Fruit fly (Drosophila melanogaster): ENCODE data around the gene Nup43.

Nup43 gene

DNA sequence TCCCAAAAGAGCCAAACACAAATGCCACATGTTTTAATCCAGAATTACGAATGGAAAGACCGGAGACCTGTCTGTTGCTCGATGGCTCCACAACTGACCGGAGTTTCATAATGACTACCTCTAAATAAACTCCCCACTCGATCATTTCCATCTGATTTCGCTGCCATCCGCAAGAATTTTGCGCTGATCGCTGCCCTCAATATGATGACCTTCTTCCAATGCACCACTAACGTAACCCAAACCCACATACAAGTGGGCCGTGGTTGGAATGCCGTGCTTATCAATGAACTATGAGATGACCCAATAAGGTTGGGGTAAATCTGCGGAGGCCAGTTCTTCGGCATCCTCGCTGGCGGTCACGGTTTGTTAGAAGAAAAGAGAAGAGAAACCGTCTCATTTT lies 18.5 kb downstream of the Nup43 start, which contains the start of gene CG14309:
TSS of gene CG14309 (minus strand) at position 101 of the 400 bp plus-strand sequence.
- TF ChIP-seq tj (GFP tag; optimal IDR thresholded peaks at IDR 0.05) (peak; percentile 45), CG5204 (GFP tag; optimal IDR thresholded peaks at IDR 0.05) (no peak)

DNA sequence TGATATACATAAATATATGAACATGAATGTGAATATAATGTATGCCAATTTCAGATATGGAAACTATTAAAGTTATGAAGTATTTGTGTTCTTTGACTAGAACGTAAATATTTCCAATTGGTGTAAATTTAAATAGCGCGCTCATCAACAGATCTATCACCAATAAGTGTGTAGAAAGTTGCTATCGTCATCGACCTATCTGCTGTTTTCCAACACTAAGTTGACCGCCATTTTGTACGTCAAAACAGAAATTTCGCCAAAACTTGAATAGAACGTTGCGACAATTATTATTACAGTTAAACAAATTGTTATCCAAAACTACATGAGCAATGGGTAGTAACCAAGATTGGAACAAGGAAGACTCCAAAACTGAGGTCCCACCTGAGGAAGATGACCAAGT lies 19.2 kb downstream of the Nup43 start, which contains the start of gene cona:
TSS of gene cona (plus strand) at position 236 of the 400 bp plus-strand sequence.
- TF ChIP-seq bab1 (GFP tag; optimal IDR thresholded peaks at IDR 0.05) (peak; percentile 14), CG12768 (GFP tag; optimal IDR thresholded peaks at IDR 0.05) (no peak)

DNA sequence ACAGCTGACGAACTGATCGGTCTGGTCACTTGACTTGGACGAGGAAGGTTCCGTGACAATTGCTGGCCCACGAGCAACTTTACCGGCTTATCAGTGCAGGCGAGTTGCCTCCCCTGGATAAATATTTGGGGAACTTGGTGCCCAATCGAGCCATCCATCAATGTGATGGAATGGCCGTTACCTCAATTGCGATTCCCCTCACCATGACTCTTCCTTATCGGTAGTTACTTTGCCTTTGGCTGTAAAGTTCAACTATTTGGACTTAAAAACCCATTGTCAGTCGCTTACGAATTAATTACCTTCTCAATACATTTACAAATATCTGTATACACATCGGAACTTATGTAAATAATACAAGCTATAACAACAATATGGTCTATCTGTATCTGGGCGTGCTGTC lies 23.4 kb downstream of the Nup43 start, which contains the start of gene Vha100-4:
TSS of gene Vha100-4 (minus strand) at position 16 of the 400 bp plus-strand sequence.
- TF ChIP-seq pad (GFP tag; optimal IDR thresholded peaks at IDR 0.05) (no peak), Mnt (GFP tag; optimal IDR thresholded peaks at IDR 0.05) (peak; percentile 15)

DNA sequence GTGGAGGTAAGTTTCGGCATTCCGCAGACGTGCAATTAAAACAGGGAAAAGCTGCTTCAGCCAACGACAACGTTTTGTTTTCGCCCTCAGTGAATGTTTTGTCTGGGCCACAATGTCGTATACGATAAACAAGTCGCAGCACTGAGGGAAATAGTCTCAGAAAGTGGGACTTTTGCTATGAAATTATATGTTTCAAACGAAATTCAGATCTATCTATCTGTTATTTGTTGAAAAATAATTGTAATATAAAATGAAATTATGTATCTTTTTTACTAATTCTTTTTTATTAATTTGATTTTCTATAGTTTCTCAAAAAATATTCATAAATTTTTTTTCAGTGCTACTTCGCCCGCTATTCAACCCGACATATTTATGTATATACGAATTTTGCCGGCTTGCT lies 27.0 kb downstream of the Nup43 start:
- no peak for TF ChIP-seq CG5204 (GFP tag; optimal IDR thresholded peaks at IDR 0.05)
- TF ChIP-seq cic (GFP tag; optimal IDR thresholded peaks at IDR 0.05): peak; percentile 1
- peak; percentile 32 for TF ChIP-seq bab1 (GFP tag; optimal IDR thresholded peaks at IDR 0.05)
- no peak for TF ChIP-seq Crg-1 (GFP tag; optimal IDR thresholded peaks at IDR 0.05)
- no peak for TF ChIP-seq CG1620 (GFP tag; optimal IDR thresholded peaks at IDR 0.05)
- no peak for TF ChIP-seq CG12768 (GFP tag; optimal IDR thresholded peaks at IDR 0.05)
- peak; percentile 32 for TF ChIP-seq tj (GFP tag; optimal IDR thresholded peaks at IDR 0.05)
- no peak for TF ChIP-seq Clk (GFP tag; optimal IDR thresholded peaks at IDR 0.05)
- no peak for TF ChIP-seq CG7045 (GFP tag; optimal IDR thresholded peaks at IDR 0.05)
- TF ChIP-seq toe (GFP tag; optimal IDR thresholded peaks at IDR 0.05): peak; percentile 33
- TF ChIP-seq kay (GFP tag; ENCODE audit: borderline replicate concordance): no peak
- peak; percentile 76 for TF ChIP-seq CG11617 (GFP tag; optimal IDR thresholded peaks at IDR 0.05)
- TF ChIP-seq CG33017 (tag; optimal IDR thresholded peaks at IDR 0.05): peak; percentile 37
- no peak for TF ChIP-seq cnc (optimal IDR thresholded peaks at IDR 0.05)
- TF ChIP-seq CG7101 (tag; optimal IDR thresholded peaks at IDR 0.05): peak; percentile 71
- peak; percentile 3 for TF ChIP-seq CG14711 (tag; optimal IDR thresholded peaks at IDR 0.05)
- TF ChIP-seq ovo (GFP tag; optimal IDR thresholded peaks at IDR 0.05): no peak
- TF ChIP-seq pad (GFP tag; optimal IDR thresholded peaks at IDR 0.05): no peak
- no peak for TF ChIP-seq Hr96 (GFP tag; optimal IDR thresholded peaks at IDR 0.05)
- peak; percentile 14 for TF ChIP-seq Mnt (GFP tag; optimal IDR thresholded peaks at IDR 0.05)

DNA sequence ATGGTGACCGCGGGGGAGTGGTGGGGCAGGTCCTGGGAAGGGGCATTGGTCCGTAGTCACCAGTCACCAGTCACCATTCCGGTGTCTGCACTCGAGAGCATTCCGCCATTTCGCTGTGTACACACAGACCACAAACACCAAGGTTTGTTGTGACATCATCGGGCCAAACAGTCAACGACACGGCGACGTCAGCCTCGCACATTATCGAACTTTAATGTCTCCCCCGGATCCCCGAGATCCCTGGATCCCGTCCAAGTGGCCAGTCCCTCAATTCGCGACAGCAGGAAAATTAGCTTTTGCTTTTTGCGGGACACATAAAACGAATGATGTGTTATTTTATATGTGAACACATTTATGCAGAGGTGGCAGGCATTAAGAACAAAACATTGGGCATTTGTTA lies 28.4 kb downstream of the Nup43 start:
- TF ChIP-seq Hr96 (GFP tag; optimal IDR thresholded peaks at IDR 0.05): no peak
- no peak for TF ChIP-seq CG12768 (GFP tag; optimal IDR thresholded peaks at IDR 0.05)
- no peak for TF ChIP-seq CG7045 (GFP tag; optimal IDR thresholded peaks at IDR 0.05)

DNA sequence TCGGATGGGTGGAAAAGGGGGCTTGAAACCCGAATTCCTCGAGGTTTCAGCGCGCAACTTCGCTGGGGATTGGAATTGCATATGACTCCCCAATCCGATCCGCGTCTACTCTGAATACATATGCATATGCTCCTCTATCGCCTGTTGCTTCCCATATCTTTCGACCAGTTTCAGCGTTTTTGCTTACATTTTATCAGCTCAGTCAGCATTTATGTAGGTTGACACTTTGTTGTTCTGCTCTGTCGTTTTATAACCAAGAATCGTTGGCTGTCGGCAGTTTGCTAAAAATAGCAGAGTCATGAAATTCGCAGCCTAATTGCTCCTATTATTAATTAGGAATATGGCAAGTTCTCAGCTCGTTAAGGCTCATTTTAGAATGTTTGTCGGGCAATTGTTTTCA lies 29.3 kb downstream of the Nup43 start:
- TF ChIP-seq tj (GFP tag; optimal IDR thresholded peaks at IDR 0.05) (peak; percentile 100), CG7101 (tag; optimal IDR thresholded peaks at IDR 0.05) (no peak), toe (GFP tag; optimal IDR thresholded peaks at IDR 0.05) (no peak), CG14711 (tag; optimal IDR thresholded peaks at IDR 0.05) (no peak), Hr96 (GFP tag; optimal IDR thresholded peaks at IDR 0.05) (no peak)

DNA sequence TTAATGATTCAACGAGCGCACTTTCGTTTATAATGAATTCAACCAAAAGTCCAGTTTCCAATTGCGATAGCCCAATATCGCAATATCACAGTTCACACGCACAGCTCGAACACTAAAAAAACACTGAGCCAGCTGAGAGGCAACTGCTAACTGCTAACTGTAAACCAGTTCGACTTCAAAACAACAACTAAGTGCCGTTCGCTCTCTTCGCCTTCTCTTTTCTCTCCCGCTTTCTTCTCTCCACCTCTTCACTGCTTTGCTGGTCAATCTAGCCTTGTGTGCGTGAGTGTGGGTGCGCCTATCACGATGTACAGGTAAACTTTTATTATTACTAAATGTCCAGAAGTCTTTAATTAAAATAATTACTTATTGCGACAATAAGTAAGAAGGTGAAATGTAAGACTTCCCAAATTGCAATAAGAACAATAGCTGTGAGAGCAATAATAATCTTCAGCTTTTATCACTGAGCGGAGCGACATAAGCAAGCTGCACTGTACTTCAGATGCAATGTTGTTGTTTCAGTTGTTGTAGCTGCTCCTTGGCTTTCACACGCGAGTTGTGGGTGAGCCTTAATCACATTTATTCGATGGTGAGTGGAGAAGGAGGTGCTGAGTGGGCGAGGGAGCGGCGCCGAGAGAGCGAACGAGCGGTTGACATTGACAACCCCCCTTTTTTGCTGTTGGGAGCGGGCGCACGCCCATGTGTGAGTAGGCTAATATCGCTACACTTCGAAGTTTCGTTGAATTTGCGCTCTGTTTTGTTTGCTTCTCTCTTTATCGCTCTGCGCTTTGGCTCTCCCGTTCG lies 30.6 kb downstream of the Nup43 start, which contains the start of gene Vti1b:
TSS of gene Vti1b (plus strand) at position 195 of the 804 bp plus-strand sequence.
- TF ChIP-seq Mnt (GFP tag; optimal IDR thresholded peaks at IDR 0.05): peak; percentile 82
- TF ChIP-seq kay (GFP tag; ENCODE audit: borderline replicate concordance): peak; percentile 83
- peak; percentile 90 for TF ChIP-seq CG14711 (tag; optimal IDR thresholded peaks at IDR 0.05)
- peak; percentile 94 for TF ChIP-seq CG7101 (tag; optimal IDR thresholded peaks at IDR 0.05)
- peak; percentile 70 for TF ChIP-seq Hr96 (GFP tag; optimal IDR thresholded peaks at IDR 0.05)
- peak; percentile 89 for TF ChIP-seq toe (GFP tag; optimal IDR thresholded peaks at IDR 0.05)
- no peak for TF ChIP-seq cnc (optimal IDR thresholded peaks at IDR 0.05)
- TF ChIP-seq CG11617 (GFP tag; optimal IDR thresholded peaks at IDR 0.05): peak; percentile 93
- peak; percentile 94 for TF ChIP-seq Crg-1 (GFP tag; optimal IDR thresholded peaks at IDR 0.05)
- TF ChIP-seq CG1620 (GFP tag; optimal IDR thresholded peaks at IDR 0.05): peak; percentile 86
- peak; percentile 90 for TF ChIP-seq CG33017 (tag; optimal IDR thresholded peaks at IDR 0.05)
- peak; percentile 87 for TF ChIP-seq Clk (GFP tag; optimal IDR thresholded peaks at IDR 0.05)
- peak; percentile 97 for TF ChIP-seq bab1 (GFP tag; optimal IDR thresholded peaks at IDR 0.05)
- TF ChIP-seq pad (GFP tag; optimal IDR thresholded peaks at IDR 0.05): peak; percentile 86
- peak; percentile 74 for TF ChIP-seq tj (GFP tag; optimal IDR thresholded peaks at IDR 0.05)
- peak; percentile 89 for TF ChIP-seq cic (GFP tag; optimal IDR thresholded peaks at IDR 0.05)
- peak; percentile 95 for TF ChIP-seq CG12768 (GFP tag; optimal IDR thresholded peaks at IDR 0.05)
- peak; percentile 86 for TF ChIP-seq CG7045 (GFP tag; optimal IDR thresholded peaks at IDR 0.05)
- peak; percentile 92 for TF ChIP-seq ovo (GFP tag; optimal IDR thresholded peaks at IDR 0.05)
- TF ChIP-seq CG5204 (GFP tag; optimal IDR thresholded peaks at IDR 0.05): peak; percentile 92

Data from whole organism, adult.